Fruit fly (Drosophila melanogaster) whole organism, adult: ENCODE data around the gene Dup99B.

ENCODE experiments used
- CG11617 ChIP-seq: fragments of 200-800 bp; sonication (Bioruptor generic); optimal IDR thresholded peaks from 2 replicates; lab custom pipeline; 2017; ENCODE audit warnings: mild to moderate bottlenecking, missing biosample characterization, missing genetic modification reagents, missing genetic modification characterization
- CG12768 ChIP-seq: fragments of 200-800 bp; sonication (Bioruptor generic); optimal IDR thresholded peaks from 2 replicates; lab custom pipeline; 2017; ENCODE audit warnings: missing biosample characterization, missing genetic modification characterization, mild to moderate bottlenecking, moderate library complexity, missing genetic modification reagents
- CG14711 ChIP-seq: fragments of 200-800 bp; sonication (Bioruptor generic); optimal IDR thresholded peaks from 2 replicates; lab custom pipeline; 2018; ENCODE audit warnings: missing biosample characterization, mild to moderate bottlenecking, missing genetic modification characterization, moderate library complexity
- CG1620 ChIP-seq: fragments of 200-800 bp; sonication (Bioruptor generic); optimal IDR thresholded peaks from 2 replicates; lab custom pipeline; 2016; ENCODE audit warnings: missing biosample characterization, missing genetic modification characterization
- CG33017 ChIP-seq: fragments of 200-800 bp; sonication (Bioruptor generic); optimal IDR thresholded peaks from 2 replicates; lab custom pipeline; 2018; ENCODE audit warnings: missing biosample characterization, mild to moderate bottlenecking, missing genetic modification characterization, moderate library complexity
- CG5204 ChIP-seq: fragments of 200-800 bp; sonication (Bioruptor generic); optimal IDR thresholded peaks from 2 replicates; lab custom pipeline; 2016; ENCODE audit warnings: missing biosample characterization, missing genetic modification characterization
- CG7045 ChIP-seq: fragments of 200-800 bp; sonication (Bioruptor generic); optimal IDR thresholded peaks from 2 replicates; lab custom pipeline; 2017; ENCODE audit warnings: missing biosample characterization, mild to moderate bottlenecking, missing genetic modification characterization
- CG7101 ChIP-seq: fragments of 200-800 bp; sonication (Bioruptor generic); optimal IDR thresholded peaks from 2 replicates; lab custom pipeline; 2018; ENCODE audit warnings: missing biosample characterization, mild to moderate bottlenecking, missing genetic modification characterization, moderate library complexity
- Clk ChIP-seq: fragments of 200-800 bp; sonication (Bioruptor generic); optimal IDR thresholded peaks from 2 replicates; lab custom pipeline; 2017; ENCODE audit warnings: missing biosample characterization, missing genetic modification characterization
- Crg-1 ChIP-seq: fragments of 200-800 bp; sonication (Bioruptor generic); optimal IDR thresholded peaks from 2 replicates; lab custom pipeline; 2016; ENCODE audit warnings: missing biosample characterization, missing genetic modification characterization
- Hr96 ChIP-seq: fragments of 200-800 bp; sonication (Bioruptor generic); optimal IDR thresholded peaks from 2 replicates; lab custom pipeline; 2016; ENCODE audit warnings: missing biosample characterization, missing genetic modification characterization
- Mnt ChIP-seq: fragments of 200-800 bp; sonication (Bioruptor generic); optimal IDR thresholded peaks from 2 replicates; lab custom pipeline; 2016; ENCODE audit warnings: missing biosample characterization, mild to moderate bottlenecking, missing genetic modification characterization
- bab1 ChIP-seq: fragments of 200-800 bp; sonication (Bioruptor generic); optimal IDR thresholded peaks from 3 replicates; lab custom pipeline; 2019; ENCODE audit warnings: missing biosample characterization, mild to moderate bottlenecking, missing genetic modification characterization, moderate library complexity
- cic ChIP-seq: fragments of 200-800 bp; sonication (Bioruptor generic); optimal IDR thresholded peaks from 2 replicates; lab custom pipeline; 2017; ENCODE audit warnings: missing biosample characterization, mild to moderate bottlenecking, missing genetic modification characterization, moderate library complexity
- cnc ChIP-seq, 2 experiments: fragments of >200 bp; optimal IDR thresholded peaks; 2 replicates each; lab custom pipeline; 2017
- kay ChIP-seq: fragments of 200-800 bp; sonication (Bioruptor generic); peaks from one replicate; lab custom pipeline; 2016; ENCODE audit warnings: missing biosample characterization, missing genetic modification characterization, borderline replicate concordance
- ovo ChIP-seq: fragments of 200-800 bp; sonication (Bioruptor generic); optimal IDR thresholded peaks from 2 replicates; lab custom pipeline; 2016; ENCODE audit warnings: missing biosample characterization, missing genetic modification characterization
- pad ChIP-seq: fragments of 200-800 bp; sonication (Bioruptor generic); optimal IDR thresholded peaks from 3 replicates; lab custom pipeline; 2017; ENCODE audit warnings: missing biosample characterization, missing genetic modification characterization, mild to moderate bottlenecking, moderate library complexity, missing genetic modification reagents
- tj ChIP-seq: fragments of 200-800 bp; sonication (Bioruptor generic); optimal IDR thresholded peaks from 3 replicates; lab custom pipeline; 2017; ENCODE audit warnings: missing biosample characterization, mild to moderate bottlenecking, missing genetic modification characterization, moderate library complexity
- toe ChIP-seq: fragments of 200-800 bp; sonication (Bioruptor generic); optimal IDR thresholded peaks from 2 replicates; lab custom pipeline; 2016; ENCODE audit warnings: missing biosample characterization, missing genetic modification characterization

The Dup99B gene

DNA sequence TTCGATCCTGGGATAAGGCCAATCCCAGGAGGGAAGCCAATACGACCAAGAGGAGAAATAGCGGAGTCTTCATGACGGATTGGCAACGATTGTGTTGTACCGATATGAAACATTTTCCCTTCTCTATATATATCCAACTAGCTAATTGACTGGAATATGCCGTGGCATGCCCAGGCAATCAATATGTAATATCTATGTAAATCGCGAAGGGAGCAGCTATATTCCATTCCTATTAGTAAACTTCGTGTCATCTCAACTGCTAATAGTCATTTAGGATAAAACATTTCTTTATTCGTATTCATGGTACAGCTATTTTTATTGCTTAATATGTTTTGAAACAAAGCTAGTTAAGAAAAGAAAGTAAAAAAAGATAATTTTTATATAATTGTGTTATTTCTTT, at the start of gene Dup99B:
Gene Dup99B (minus strand): TSS at position 101 of the 400 bp plus-strand sequence.
- TF ChIP-seq Crg-1 (GFP tag; lab: Kevin White, UChicago), result no peak
- TF ChIP-seq Clk (GFP tag; lab: Kevin White, UChicago), result no peak
- no peak for TF ChIP-seq CG7101 (tag; lab: Kevin White, UChicago)
- TF ChIP-seq CG7045, result no peak
- no peak for TF ChIP-seq CG5204 (GFP tag; lab: Kevin White, UChicago)
- TF ChIP-seq cic (GFP tag; lab: Kevin White, UChicago), result no peak
- no peak for TF ChIP-seq Hr96 (GFP tag; lab: Kevin White, UChicago)
- no peak for TF ChIP-seq toe (GFP tag; lab: Kevin White, UChicago)

DNA sequence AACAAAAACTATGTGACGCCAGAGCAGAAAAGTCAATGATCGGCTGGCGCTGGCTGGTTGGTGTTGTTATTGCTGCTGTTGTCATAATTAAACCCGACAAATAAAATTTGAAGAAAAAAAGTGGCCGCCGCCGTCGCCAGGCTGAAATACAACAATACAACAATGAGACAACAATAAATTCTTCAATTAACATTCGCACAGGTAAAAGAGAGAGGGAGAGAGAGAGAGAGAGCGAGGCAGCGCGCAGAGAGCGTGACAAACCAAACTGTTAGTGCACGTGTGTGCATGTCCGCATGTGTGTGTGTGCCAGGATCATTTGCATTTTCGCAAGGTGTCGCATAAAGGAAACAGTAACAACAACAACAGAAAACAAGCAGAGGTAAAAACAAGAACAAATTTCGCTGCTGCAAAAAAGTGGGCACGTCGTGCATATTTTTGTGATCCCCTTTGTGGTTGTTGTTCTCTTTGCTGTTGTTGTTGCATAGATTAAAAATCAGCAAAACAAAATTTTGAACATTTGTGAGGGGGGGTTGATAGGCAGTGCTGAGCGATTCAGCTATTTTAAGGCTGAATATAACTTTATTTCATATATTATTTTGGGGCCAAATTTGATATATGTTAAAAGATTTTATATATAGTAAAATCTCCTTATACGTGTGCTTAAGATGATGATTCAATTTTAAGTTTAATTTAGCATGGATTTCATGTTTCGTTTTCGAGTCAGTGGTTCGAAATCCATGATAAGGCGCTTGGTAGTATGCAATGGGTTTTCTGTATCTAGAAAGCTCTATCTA, 49.3 kb upstream of the Dup99B start:
- TF ChIP-seq CG14711 (tag; lab: Kevin White, UChicago), result no peak
- TF ChIP-seq CG33017, result no peak
- no peak for TF ChIP-seq Mnt (GFP tag; lab: Kevin White, UChicago)
- no peak for TF ChIP-seq cic (GFP tag; lab: Kevin White, UChicago)
- no peak for TF ChIP-seq CG7101 (tag; lab: Kevin White, UChicago)
- no peak for TF ChIP-seq Hr96 (GFP tag; lab: Kevin White, UChicago)
- no peak for TF ChIP-seq Crg-1 (GFP tag; lab: Kevin White, UChicago)
- TF ChIP-seq CG5204 (GFP tag; lab: Kevin White, UChicago), result no peak
- no peak for TF ChIP-seq cnc (optimal IDR thresholded peaks at IDR 0.05; lab: Kevin White, UChicago)
- peak; percentile 76 for TF ChIP-seq tj
- no peak for TF ChIP-seq CG11617
- no peak for TF ChIP-seq ovo (GFP tag; lab: Kevin White, UChicago)
- TF ChIP-seq Clk (GFP tag; lab: Kevin White, UChicago), result no peak
- peak; percentile 59 for TF ChIP-seq kay
- TF ChIP-seq pad (GFP tag; lab: Kevin White, UChicago), result no peak
- TF ChIP-seq CG12768, result peak; percentile 31

DNA sequence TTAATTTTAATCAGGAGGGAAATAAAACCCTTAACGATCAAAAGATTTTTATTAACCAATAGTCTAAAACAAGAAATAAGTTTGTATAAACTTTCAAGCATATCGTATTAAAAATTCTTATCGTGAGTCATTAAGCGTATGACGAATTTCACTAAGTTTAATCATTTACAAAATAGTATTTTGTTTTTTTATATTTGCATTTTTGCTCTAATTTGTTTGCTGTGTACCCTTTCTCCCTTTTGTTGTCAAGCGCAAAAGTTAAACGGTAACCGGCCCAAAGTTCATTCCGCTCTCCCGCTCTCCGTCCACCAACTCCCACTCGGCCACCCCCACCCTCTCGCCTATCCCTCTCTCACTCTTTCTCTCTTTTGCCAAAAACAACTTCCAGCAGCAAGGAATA, 48.6 kb upstream of the Dup99B start:
- no peak for TF ChIP-seq CG5204 (GFP tag; lab: Kevin White, UChicago)
- no peak for TF ChIP-seq kay
- no peak for TF ChIP-seq CG7101 (tag; lab: Kevin White, UChicago)
- no peak for TF ChIP-seq tj
- no peak for TF ChIP-seq pad (GFP tag; lab: Kevin White, UChicago)
- TF ChIP-seq cnc (optimal IDR thresholded peaks at IDR 0.05; lab: Kevin White, UChicago), result no peak
- TF ChIP-seq Mnt (GFP tag; lab: Kevin White, UChicago), result no peak
- TF ChIP-seq toe (GFP tag; lab: Kevin White, UChicago), result no peak

DNA sequence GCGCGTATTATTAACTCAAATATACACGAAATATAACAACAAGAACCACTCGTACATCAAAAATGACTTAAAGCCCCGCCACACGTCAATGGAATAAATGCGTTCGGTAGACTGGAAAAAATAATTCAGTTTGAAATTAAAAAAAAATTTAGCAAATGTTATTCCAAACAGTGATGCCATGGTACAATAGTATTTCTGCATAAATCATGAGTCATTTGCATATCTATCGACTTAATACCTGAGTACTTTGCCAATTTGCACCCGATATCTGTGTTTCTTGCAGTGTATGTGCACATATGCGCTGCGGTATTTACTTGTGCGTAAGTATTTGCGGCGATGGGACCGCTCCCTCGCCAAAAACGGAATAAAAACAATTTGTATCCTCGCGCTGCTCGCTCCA, 48.0 kb upstream of the Dup99B start:
- no peak for TF ChIP-seq bab1 (GFP tag; lab: Kevin White, UChicago)
- no peak for TF ChIP-seq cnc (optimal IDR thresholded peaks at IDR 0.05; lab: Kevin White, UChicago)
- no peak for TF ChIP-seq pad (GFP tag; lab: Kevin White, UChicago)
- no peak for TF ChIP-seq CG33017
- no peak for TF ChIP-seq kay

DNA sequence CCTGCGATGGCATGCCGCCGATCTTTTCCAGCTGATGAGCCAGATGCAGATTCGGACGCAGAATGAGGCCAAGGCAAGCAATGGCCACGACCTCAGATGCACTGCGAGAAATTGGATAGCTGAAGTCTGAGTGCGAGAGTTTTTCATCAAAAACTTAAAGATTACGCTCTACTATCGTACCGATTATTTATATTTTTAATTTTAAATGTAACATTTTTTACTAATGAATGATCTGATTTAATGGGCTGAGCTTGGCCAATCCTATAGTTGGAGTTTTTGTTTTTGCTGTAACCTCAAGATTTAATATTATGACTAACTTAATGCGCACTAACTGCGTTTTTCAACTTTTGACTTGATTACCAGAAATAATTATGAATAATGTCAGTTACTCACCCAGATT, 47.1 kb upstream of the Dup99B start:
- TF ChIP-seq cnc (optimal IDR thresholded peaks at IDR 0.05; lab: Kevin White, UChicago) (no peak), CG14711 (tag; lab: Kevin White, UChicago) (no peak), Hr96 (GFP tag; lab: Kevin White, UChicago) (no peak), ovo (GFP tag; lab: Kevin White, UChicago) (no peak), CG7045 (no peak)

DNA sequence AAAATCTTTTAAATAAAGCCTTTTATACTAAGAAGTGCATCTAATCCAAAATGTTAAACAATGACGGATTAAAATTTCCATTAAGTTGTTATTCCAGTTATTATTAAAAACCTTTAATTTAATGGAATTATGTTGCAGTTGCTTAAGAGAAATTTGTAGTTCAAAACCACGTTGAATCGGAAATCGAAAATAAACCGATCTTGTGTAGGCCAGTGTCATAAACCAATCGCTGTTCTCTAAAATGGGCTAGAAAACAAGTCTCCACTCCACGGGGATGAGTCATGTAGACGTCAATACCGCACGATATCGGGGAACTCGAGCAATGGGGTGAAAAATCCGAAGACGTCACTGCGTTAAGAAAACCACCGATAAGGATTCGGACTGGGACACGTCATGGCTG, 46.4 kb upstream of the Dup99B start:
- peak; percentile 90 for TF ChIP-seq kay
- TF ChIP-seq ovo (GFP tag; lab: Kevin White, UChicago), result no peak

DNA sequence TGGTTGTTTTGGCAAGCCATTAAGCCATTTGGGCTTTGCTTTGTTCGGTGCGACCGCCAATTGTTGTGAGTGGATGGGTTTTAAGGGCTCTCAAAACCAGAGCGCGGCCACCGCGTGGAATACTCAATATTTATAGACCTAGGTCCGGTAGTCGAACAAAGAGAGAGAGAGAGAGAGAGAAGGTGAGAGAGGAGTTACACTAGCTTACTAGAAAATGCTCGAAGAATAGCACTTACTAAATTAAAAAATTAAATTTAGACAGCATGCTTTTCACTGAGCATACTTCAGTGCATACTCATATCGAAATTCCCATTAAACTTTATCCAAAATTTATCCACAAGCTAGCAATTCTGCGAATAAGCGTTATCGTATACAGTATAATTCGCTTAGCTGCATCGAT, 44.9 kb upstream of the Dup99B start:
- TF ChIP-seq CG33017, result no peak
- no peak for TF ChIP-seq CG7045
- no peak for TF ChIP-seq pad (GFP tag; lab: Kevin White, UChicago)
- TF ChIP-seq ovo (GFP tag; lab: Kevin White, UChicago), result no peak

DNA sequence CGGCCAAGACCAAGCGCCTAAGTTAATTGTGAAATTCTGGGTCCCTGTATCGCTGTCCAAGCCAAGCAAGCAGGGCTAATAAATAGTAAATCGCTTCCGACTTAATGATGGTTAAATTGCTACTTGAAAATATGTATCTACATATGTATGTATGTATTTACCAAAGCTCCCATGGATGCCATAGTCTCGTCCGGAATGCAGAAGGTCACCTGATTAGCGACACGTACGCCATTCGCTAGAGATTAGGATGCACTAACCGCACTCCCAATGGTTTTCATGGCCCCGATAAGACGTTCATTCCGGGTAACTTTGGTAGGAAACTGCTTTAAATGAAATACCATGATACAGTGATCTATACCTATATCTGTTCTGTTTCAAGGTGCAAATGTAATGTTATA, 43.6 kb upstream of the Dup99B start:
- no peak for TF ChIP-seq CG7101 (tag; lab: Kevin White, UChicago)
- TF ChIP-seq ovo (GFP tag; lab: Kevin White, UChicago), result no peak
- TF ChIP-seq CG33017, result no peak
- TF ChIP-seq Crg-1 (GFP tag; lab: Kevin White, UChicago), result no peak
- no peak for TF ChIP-seq CG7045
- no peak for TF ChIP-seq kay
- TF ChIP-seq cic (GFP tag; lab: Kevin White, UChicago), result no peak
- no peak for TF ChIP-seq tj
- no peak for TF ChIP-seq CG5204 (GFP tag; lab: Kevin White, UChicago)
- no peak for TF ChIP-seq pad (GFP tag; lab: Kevin White, UChicago)
- TF ChIP-seq toe (GFP tag; lab: Kevin White, UChicago), result no peak
- TF ChIP-seq cnc (optimal IDR thresholded peaks at IDR 0.05; lab: Kevin White, UChicago), result no peak
- no peak for TF ChIP-seq CG12768
- no peak for TF ChIP-seq CG1620 (GFP tag; lab: Kevin White, UChicago)
- no peak for TF ChIP-seq CG11617
- no peak for TF ChIP-seq Clk (GFP tag; lab: Kevin White, UChicago)
- no peak for TF ChIP-seq Hr96 (GFP tag; lab: Kevin White, UChicago)
